Fruit fly (Drosophila melanogaster): Measurements from ENCODE around the gene CG15478.
A peak's percentile ranks its signal among the peaks of the same experiment; 100 is the strongest.

The CG15478 gene

DNA sequence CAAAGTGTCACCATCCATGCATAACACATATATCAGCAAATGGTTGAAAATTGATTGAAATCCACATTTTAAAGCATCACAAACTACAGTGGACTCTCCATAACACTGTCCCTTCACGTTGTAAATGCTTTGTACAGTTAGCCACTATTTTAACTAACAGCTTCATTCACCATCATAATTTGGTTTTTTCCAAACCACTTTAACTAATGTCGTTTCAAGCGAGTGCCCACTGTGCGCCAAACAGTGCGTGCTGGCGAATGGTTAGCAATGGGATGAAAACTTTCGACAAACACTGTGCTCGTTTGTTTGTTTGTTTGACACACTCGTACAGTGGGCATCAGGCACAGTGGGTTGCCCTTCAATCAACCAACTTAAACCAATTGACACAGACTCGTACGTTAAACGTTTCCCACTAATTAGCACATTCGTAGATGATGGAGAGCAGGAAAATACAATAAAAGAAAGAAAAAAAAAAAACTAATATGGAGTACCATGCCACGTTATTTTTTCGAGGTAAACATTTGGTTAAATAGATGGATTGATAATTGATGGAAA is 17.4 kb downstream of the CG15478 start (continued):
- peak; percentile 92 for TF ChIP-seq CG31627 (GFP tag; optimal IDR thresholded peaks at IDR 0.05)
- peak; percentile 79 for TF ChIP-seq CG7368 (GFP tag; optimal IDR thresholded peaks at IDR 0.05)
- no peak for TF ChIP-seq dsx (GFP tag; optimal IDR thresholded peaks at IDR 0.05; ENCODE audit: poor library complexity, severe bottlenecking)
- TF ChIP-seq achi (GFP tag; optimal IDR thresholded peaks at IDR 0.05), result peak; percentile 81
- peak; percentile 89 for TF ChIP-seq CG6163 (GFP tag; IDR thresholded peaks at IDR 0.05)
- TF ChIP-seq CG16779 (tag; optimal IDR thresholded peaks at IDR 0.05), result no peak
- peak; percentile 89 for TF ChIP-seq cyc (GFP tag; optimal IDR thresholded peaks at IDR 0.05)
- TF ChIP-seq CG6276 (GFP tag; optimal IDR thresholded peaks at IDR 0.05), result peak; percentile 78
- peak; percentile 67 for TF ChIP-seq CG3032 (tag; optimal IDR thresholded peaks at IDR 0.05)
- TF ChIP-seq OdsH (GFP tag; optimal IDR thresholded peaks at IDR 0.05), result peak; percentile 87
- TF ChIP-seq CG10669 (GFP tag; optimal IDR thresholded peaks at IDR 0.05), result peak; percentile 60
- TF ChIP-seq fkh (GFP tag; optimal IDR thresholded peaks at IDR 0.05), result peak; percentile 74

DNA sequence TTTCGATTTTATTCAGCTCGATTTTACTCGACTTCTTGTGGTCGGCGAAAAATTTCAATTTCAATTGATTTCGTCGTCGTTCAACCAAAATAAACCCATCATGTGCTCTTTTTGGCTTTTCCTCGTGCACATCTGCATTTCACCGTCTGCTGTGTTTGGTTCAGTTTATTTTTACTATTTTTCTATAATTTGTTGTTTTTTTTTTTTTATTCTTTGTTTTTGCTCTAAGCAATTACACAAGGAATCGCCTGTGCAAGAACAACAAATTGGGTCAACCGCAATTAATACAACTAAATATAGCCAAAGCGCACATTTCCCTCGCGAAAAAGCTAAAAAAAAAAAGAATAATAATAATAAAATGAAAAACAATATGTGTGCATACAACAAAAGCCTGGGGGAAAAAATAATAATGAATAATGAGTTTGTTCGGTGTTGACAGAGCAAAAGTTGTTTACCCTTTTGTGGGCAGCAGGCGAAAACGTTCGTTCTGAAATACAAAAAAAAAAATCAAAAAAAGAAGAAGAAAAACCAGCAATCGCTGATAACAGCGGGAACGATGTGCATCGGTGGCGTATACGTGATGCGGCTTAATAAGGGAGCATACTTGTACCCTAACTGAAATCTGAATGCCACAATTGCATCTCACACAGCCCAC is 18.0 kb downstream of the CG15478 start:
- peak in 1 of 2 experiments; percentile 36 for TF ChIP-seq ss (GFP tag; optimal IDR thresholded peaks at IDR 0.05)
- peak; percentile 67 for TF ChIP-seq CG6276 (GFP tag; optimal IDR thresholded peaks at IDR 0.05)
- TF ChIP-seq CG8119 (GFP tag; IDR thresholded peaks at IDR 0.05), result peak; percentile 43; the same call in 2 of the 3 replicates
- TF ChIP-seq Eip75B (GFP tag; optimal IDR thresholded peaks at IDR 0.05), result no peak
- peak; percentile 65 for TF ChIP-seq eg (GFP tag; IDR thresholded peaks at IDR 0.05)
- TF ChIP-seq CG15336 (GFP tag; IDR thresholded peaks at IDR 0.05), result peak; percentile 62
- TF ChIP-seq CG6808 (GFP tag; optimal IDR thresholded peaks at IDR 0.05), result peak; percentile 32
- TF ChIP-seq Sox102F (GFP tag; optimal IDR thresholded peaks at IDR 0.05), result no peak
- TF ChIP-seq Lpt (GFP tag; optimal IDR thresholded peaks at IDR 0.05), result no peak
- no peak for TF ChIP-seq salr (GFP tag; optimal IDR thresholded peaks at IDR 0.05)

DNA sequence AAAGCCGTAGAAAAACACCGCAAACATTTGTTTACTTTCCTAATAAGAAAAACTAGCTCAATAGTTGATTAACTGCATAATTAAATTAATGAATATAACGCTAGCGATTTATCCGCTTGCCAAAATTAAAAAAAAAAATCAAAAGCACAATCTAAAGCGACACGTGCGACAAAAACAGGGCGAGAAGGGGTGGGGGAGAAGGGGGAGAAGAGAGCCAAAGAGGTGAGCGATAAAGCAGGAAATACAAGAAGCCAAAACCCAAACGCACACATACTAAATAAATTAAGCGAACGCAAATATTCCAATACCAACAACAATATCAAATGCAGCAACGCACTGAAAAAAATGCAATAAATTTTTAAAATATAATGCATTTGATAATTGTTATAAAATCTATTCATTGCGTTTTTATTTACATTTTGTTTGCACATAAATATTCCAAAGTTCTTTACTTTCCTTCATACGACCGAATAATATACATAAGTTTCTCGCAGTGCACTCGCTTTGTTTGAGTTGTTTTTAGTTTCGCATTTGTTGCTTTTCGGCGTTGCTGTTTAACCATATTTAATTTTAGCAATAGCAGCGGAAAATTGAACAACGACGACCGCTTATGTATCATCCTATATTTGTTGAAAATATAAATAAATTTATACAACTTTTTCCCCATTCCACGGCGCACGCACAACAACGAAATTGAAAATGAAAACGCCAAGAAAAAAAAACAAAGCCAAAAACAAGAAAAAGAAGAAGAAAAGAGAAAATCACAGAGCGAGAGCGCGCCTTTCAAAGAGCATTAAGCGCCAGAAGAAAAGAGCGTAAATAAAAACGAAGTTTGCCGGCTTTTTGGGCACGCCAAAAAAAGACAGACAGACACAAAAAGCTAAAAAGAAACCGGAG is 19.5 kb downstream of the CG15478 start:
- TF ChIP-seq spab (GFP tag; optimal IDR thresholded peaks at IDR 0.05), result peak; percentile 84
- peak; percentile 89 for TF ChIP-seq vri (GFP tag; optimal IDR thresholded peaks at IDR 0.05)
- TF ChIP-seq CG6792 (GFP tag; optimal IDR thresholded peaks at IDR 0.05), result peak; percentile 94
- TF ChIP-seq Lpt (GFP tag; optimal IDR thresholded peaks at IDR 0.05), result peak; percentile 90
- TF ChIP-seq Ets96B (tag; optimal IDR thresholded peaks at IDR 0.05), result peak; percentile 88
- TF ChIP-seq Sox102F (GFP tag; optimal IDR thresholded peaks at IDR 0.05), result peak; percentile 96
- TF ChIP-seq dsx (GFP tag; optimal IDR thresholded peaks at IDR 0.05; ENCODE audit: poor library complexity, severe bottlenecking), result peak; percentile 89
- TF ChIP-seq CG8119 (GFP tag; IDR thresholded peaks at IDR 0.05), result peak; percentile 95
- TF ChIP-seq Met (GFP tag; optimal IDR thresholded peaks at IDR 0.05), result peak; percentile 98
- TF ChIP-seq dac (GFP tag; optimal IDR thresholded peaks at IDR 0.05), result peak; percentile 72
- peak; percentile 10 for TF ChIP-seq Hr38 (GFP tag; optimal IDR thresholded peaks at IDR 0.05)
- TF ChIP-seq CG6276 (GFP tag; optimal IDR thresholded peaks at IDR 0.05), result peak; percentile 93
- TF ChIP-seq CG9139 (GFP tag; optimal IDR thresholded peaks at IDR 0.05), result peak; percentile 65
- TF ChIP-seq CG6854 (GFP tag; optimal IDR thresholded peaks at IDR 0.05), result peak; percentile 91
- peak; percentile 87 for TF ChIP-seq CG11902 (GFP tag; optimal IDR thresholded peaks at IDR 0.05)
- peak; percentile 94 for TF ChIP-seq CG10631 (GFP tag; optimal IDR thresholded peaks at IDR 0.05)
- TF ChIP-seq CG8632 (GFP tag; optimal IDR thresholded peaks at IDR 0.05), result peak; percentile 95
- peak; percentile 87 for TF ChIP-seq CG8319 (GFP tag; optimal IDR thresholded peaks at IDR 0.05)
- peak; percentile 86 for TF ChIP-seq Sox15 (GFP tag; optimal IDR thresholded peaks at IDR 0.05)
- TF ChIP-seq CG15336 (GFP tag; IDR thresholded peaks at IDR 0.05), result peak; percentile 97
- peak; percentile 91 for TF ChIP-seq Ets21C (GFP tag; optimal IDR thresholded peaks at IDR 0.05)
- peak; percentile 98 for TF ChIP-seq topi (GFP tag; optimal IDR thresholded peaks at IDR 0.05)
- TF ChIP-seq OdsH (GFP tag; optimal IDR thresholded peaks at IDR 0.05), result peak; percentile 95
- peak; percentile 96 for TF ChIP-seq Sox14 (GFP tag; optimal IDR thresholded peaks at IDR 0.05)
- peak; percentile 84 for TF ChIP-seq CG1621 (tag; optimal IDR thresholded peaks at IDR 0.05)
- TF ChIP-seq Hr4 (GFP tag; optimal IDR thresholded peaks at IDR 0.05), result peak; percentile 94
- TF ChIP-seq lz (GFP tag; optimal IDR thresholded peaks at IDR 0.05), result peak; percentile 97
- peak; percentile 89 for TF ChIP-seq CG7368 (GFP tag; optimal IDR thresholded peaks at IDR 0.05)
- TF ChIP-seq esn (GFP tag; optimal IDR thresholded peaks at IDR 0.05), result peak; percentile 98
- peak; percentile 92 for TF ChIP-seq CG11762 (GFP tag; optimal IDR thresholded peaks at IDR 0.05; ENCODE audit: insufficient read depth)

Measured in whole organism, prepupa.